Worm (Caenorhabditis elegans): Measurements from ENCODE around the gene dhs-22.

The dhs-22 gene

ce11 chrV:14449397-14449796 lies 28.2 kb upstream of the dhs-22 start, which contains the start of gene F23B12.7:
Gene F23B12.7, plus strand, starts transcription at chrV:14449697.
- no peak for TF ChIP-seq T22C8.4 (GFP tag; IDR thresholded peaks at IDR 0.05)
- TF ChIP-seq cog-1 (tag; optimal IDR thresholded peaks at IDR 0.05), result no peak
- no peak for TF ChIP-seq ref-1 (GFP tag; conservative IDR thresholded peaks at IDR 0.05)
- TF ChIP-seq ztf-29 (GFP tag; IDR thresholded peaks at IDR 0.05), result no peak
- no peak for TF ChIP-seq klf-2 (GFP tag; conservative IDR thresholded peaks at IDR 0.05)
- no peak for TF ChIP-seq tab-1 (GFP tag; IDR thresholded peaks at IDR 0.05)
- no peak for TF ChIP-seq med-1 (GFP tag; optimal IDR thresholded peaks at IDR 0.05; ENCODE audit: insufficient read depth)
- TF ChIP-seq flt-1 (GFP tag; IDR thresholded peaks at IDR 0.05), result no peak
- no peak for TF ChIP-seq ztf-23 (GFP tag; IDR thresholded peaks at IDR 0.05)

ce11 chrV:14448669-14449068 lies 27.4 kb upstream of the dhs-22 start:
- TF ChIP-seq flt-1 (GFP tag; IDR thresholded peaks at IDR 0.05) (no peak), tab-1 (GFP tag; IDR thresholded peaks at IDR 0.05) (no peak), ztf-23 (GFP tag; IDR thresholded peaks at IDR 0.05) (no peak), ref-1 (GFP tag; conservative IDR thresholded peaks at IDR 0.05) (no peak), T22C8.4 (GFP tag; IDR thresholded peaks at IDR 0.05) (no peak), klf-2 (GFP tag; conservative IDR thresholded peaks at IDR 0.05) (no peak), cog-1 (tag; optimal IDR thresholded peaks at IDR 0.05) (no peak), med-1 (GFP tag; optimal IDR thresholded peaks at IDR 0.05; ENCODE audit: insufficient read depth) (no peak), ztf-29 (GFP tag; IDR thresholded peaks at IDR 0.05) (no peak)

ce11 chrV:14447240-14447763 lies 26.1 kb upstream of the dhs-22 start, which contains the start of the genes dlat-1 and fntb-1:
Gene dlat-1, minus strand, starts transcription at chrV:14447290.
Gene fntb-1, plus strand, starts transcription at chrV:14447651.
- TF ChIP-seq ztf-23 (GFP tag; IDR thresholded peaks at IDR 0.05) (no peak), ref-1 (GFP tag; conservative IDR thresholded peaks at IDR 0.05) (no peak), klf-2 (GFP tag; conservative IDR thresholded peaks at IDR 0.05) (no peak), tab-1 (GFP tag; IDR thresholded peaks at IDR 0.05) (no peak), flt-1 (GFP tag; IDR thresholded peaks at IDR 0.05) (no peak), ztf-29 (GFP tag; IDR thresholded peaks at IDR 0.05) (no peak), med-1 (GFP tag; optimal IDR thresholded peaks at IDR 0.05; ENCODE audit: insufficient read depth) (no peak), T22C8.4 (GFP tag; IDR thresholded peaks at IDR 0.05) (no peak), cog-1 (tag; optimal IDR thresholded peaks at IDR 0.05) (no peak)

- TF ChIP-seq ztf-29 (GFP tag; IDR thresholded peaks at IDR 0.05) (no peak), tab-1 (GFP tag; IDR thresholded peaks at IDR 0.05) (no peak), klf-2 (GFP tag; conservative IDR thresholded peaks at IDR 0.05) (no peak), med-1 (GFP tag; optimal IDR thresholded peaks at IDR 0.05; ENCODE audit: insufficient read depth) (no peak), cog-1 (tag; optimal IDR thresholded peaks at IDR 0.05) (no peak), ztf-23 (GFP tag; IDR thresholded peaks at IDR 0.05) (no peak), flt-1 (GFP tag; IDR thresholded peaks at IDR 0.05) (no peak), ref-1 (GFP tag; conservative IDR thresholded peaks at IDR 0.05) (no peak), T22C8.4 (GFP tag; IDR thresholded peaks at IDR 0.05) (no peak)
These were observed 25.2 kb upstream of the dhs-22 start for ce11 chrV:14446453-14446852.

- TF ChIP-seq ztf-23 (GFP tag; IDR thresholded peaks at IDR 0.05) (peak; percentile 63), tab-1 (GFP tag; IDR thresholded peaks at IDR 0.05) (0 out of 2 replicates have a peak, but pooled peaks have one; percentile 14)
These were observed 22.3 kb upstream of the dhs-22 start for ce11 chrV:14443471-14444015.

- TF ChIP-seq flt-1 (GFP tag; IDR thresholded peaks at IDR 0.05), result no peak
- no peak for TF ChIP-seq cog-1 (tag; optimal IDR thresholded peaks at IDR 0.05)
- TF ChIP-seq ztf-23 (GFP tag; IDR thresholded peaks at IDR 0.05), result no peak
- TF ChIP-seq med-1 (GFP tag; optimal IDR thresholded peaks at IDR 0.05; ENCODE audit: insufficient read depth), result no peak
- no peak for TF ChIP-seq T22C8.4 (GFP tag; IDR thresholded peaks at IDR 0.05)
- TF ChIP-seq ref-1 (GFP tag; conservative IDR thresholded peaks at IDR 0.05), result no peak
- TF ChIP-seq tab-1 (GFP tag; IDR thresholded peaks at IDR 0.05), result no peak
- TF ChIP-seq klf-2 (GFP tag; conservative IDR thresholded peaks at IDR 0.05), result no peak
- no peak for TF ChIP-seq ztf-29 (GFP tag; IDR thresholded peaks at IDR 0.05)
These were observed 19.6 kb upstream of the dhs-22 start, which contains the start of gene F23B12.4 for ce11 chrV:14440841-14441240. Gene F23B12.4, plus strand, starts transcription at chrV:14441141.

ce11 chrV:14439236-14439635 lies 18.0 kb upstream of the dhs-22 start:
- TF ChIP-seq cog-1 (tag; optimal IDR thresholded peaks at IDR 0.05), result no peak
- no peak for TF ChIP-seq ztf-29 (GFP tag; IDR thresholded peaks at IDR 0.05)
- no peak for TF ChIP-seq klf-2 (GFP tag; conservative IDR thresholded peaks at IDR 0.05)
- no peak for TF ChIP-seq ref-1 (GFP tag; conservative IDR thresholded peaks at IDR 0.05)
- TF ChIP-seq ztf-23 (GFP tag; IDR thresholded peaks at IDR 0.05), result no peak
- no peak for TF ChIP-seq flt-1 (GFP tag; IDR thresholded peaks at IDR 0.05)
- no peak for TF ChIP-seq med-1 (GFP tag; optimal IDR thresholded peaks at IDR 0.05; ENCODE audit: insufficient read depth)
- TF ChIP-seq tab-1 (GFP tag; IDR thresholded peaks at IDR 0.05), result no peak
- TF ChIP-seq T22C8.4 (GFP tag; IDR thresholded peaks at IDR 0.05), result no peak

ce11 chrV:14438099-14438739 lies 17.0 kb upstream of the dhs-22 start:
- no peak for TF ChIP-seq cog-1 (tag; optimal IDR thresholded peaks at IDR 0.05)
- no peak for TF ChIP-seq flt-1 (GFP tag; IDR thresholded peaks at IDR 0.05)
- no peak for TF ChIP-seq tab-1 (GFP tag; IDR thresholded peaks at IDR 0.05)
- no peak for TF ChIP-seq ref-1 (GFP tag; conservative IDR thresholded peaks at IDR 0.05)
- no peak for TF ChIP-seq klf-2 (GFP tag; conservative IDR thresholded peaks at IDR 0.05)
- no peak for TF ChIP-seq ztf-23 (GFP tag; IDR thresholded peaks at IDR 0.05)
- TF ChIP-seq med-1 (GFP tag; optimal IDR thresholded peaks at IDR 0.05; ENCODE audit: insufficient read depth), result no peak
- no peak for TF ChIP-seq ztf-29 (GFP tag; IDR thresholded peaks at IDR 0.05)
- TF ChIP-seq T22C8.4 (GFP tag; IDR thresholded peaks at IDR 0.05), result no peak

ce11 chrV:14437355-14437754 lies 16.1 kb upstream of the dhs-22 start:
- TF ChIP-seq flt-1 (GFP tag; IDR thresholded peaks at IDR 0.05) (no peak), cog-1 (tag; optimal IDR thresholded peaks at IDR 0.05) (no peak), ref-1 (GFP tag; conservative IDR thresholded peaks at IDR 0.05) (no peak)
